Fruit fly (Drosophila melanogaster) whole organism, embryonic: Measurements from ENCODE around the gene Or22c.

Experiments
- CG10543 ChIP-seq: fragments of 200-800 bp; sonication (Bioruptor generic); optimal IDR thresholded peaks from 3 replicates; lab custom pipeline; 2017; ENCODE audit warnings: missing biosample characterization, mild to moderate bottlenecking, missing genetic modification characterization, moderate library complexity
- CG11085 ChIP-seq: fragments of 200-800 bp; sonication (Bioruptor generic); IDR thresholded peaks from 2 replicates; pipeline ENCODE4 v1.3.6; 2022; ENCODE audit warnings: missing biosample characterization, missing genetic modification characterization
- CG11456 ChIP-seq: fragments of 200-800 bp; sonication (Bioruptor generic); IDR thresholded peaks from 3 replicates; pipeline ENCODE4 v1.3.6; 2022; ENCODE audit warnings: missing biosample characterization, missing genetic modification characterization
- CG11560 ChIP-seq: fragments of 200-800 bp; sonication (Bioruptor generic); IDR thresholded peaks from 3 replicates; pipeline ENCODE4 v1.3.6; 2022; ENCODE audit warnings: missing biosample characterization, missing genetic modification characterization
- CG12071 ChIP-seq: fragments of 200-800 bp; sonication (Bioruptor generic); optimal IDR thresholded peaks from 3 replicates; lab custom pipeline; 2018; ENCODE audit warnings: missing biosample characterization, mild to moderate bottlenecking, missing genetic modification characterization
- CG12391 ChIP-seq: fragments of 200-800 bp; sonication (Bioruptor generic); optimal IDR thresholded peaks from 3 replicates; lab custom pipeline; 2018; ENCODE audit warnings: missing biosample characterization, mild to moderate bottlenecking, missing genetic modification characterization, moderate library complexity
- CG12659 ChIP-seq: fragments of 200-800 bp; sonication (Bioruptor generic); optimal IDR thresholded peaks from 3 replicates; lab custom pipeline; 2017; ENCODE audit warnings: mild to moderate bottlenecking, missing biosample characterization, missing genetic modification reagents, missing genetic modification characterization
- CG12942 ChIP-seq: fragments of 200-800 bp; sonication (Bioruptor generic); optimal IDR thresholded peaks from 3 replicates; lab custom pipeline; 2016; ENCODE audit warnings: missing biosample characterization, missing genetic modification characterization
- CG13424 ChIP-seq: fragments of 200-800 bp; sonication (Bioruptor generic); optimal IDR thresholded peaks from 2 replicates; lab custom pipeline; 2019; ENCODE audit warnings: missing biosample characterization, mild to moderate bottlenecking, missing genetic modification characterization, moderate library complexity
- CG15269 ChIP-seq: fragments of 200-800 bp; sonication (Bioruptor generic); optimal IDR thresholded peaks from 2 replicates; lab custom pipeline; 2018; ENCODE audit warnings: missing biosample characterization, mild to moderate bottlenecking, missing genetic modification characterization, moderate library complexity
- CG1647 ChIP-seq: fragments of 200-800 bp; sonication (Bioruptor generic); optimal IDR thresholded peaks from 3 replicates; lab custom pipeline; 2016; ENCODE audit warnings: missing biosample characterization, missing genetic modification characterization
- CG31365 ChIP-seq: fragments of 200-800 bp; sonication (Bioruptor generic); optimal IDR thresholded peaks from 2 replicates; lab custom pipeline; 2018; ENCODE audit warnings: missing biosample characterization, mild to moderate bottlenecking, missing genetic modification characterization
- CG4820 ChIP-seq: fragments of 200-800 bp; sonication (Bioruptor generic); optimal IDR thresholded peaks from 3 replicates; lab custom pipeline; 2016; ENCODE audit warnings: missing biosample characterization, missing genetic modification characterization
- CG6654 ChIP-seq: fragments of 200-800 bp; sonication (Bioruptor generic); optimal IDR thresholded peaks from 2 replicates; lab custom pipeline; 2017; ENCODE audit warnings: missing biosample characterization, mild to moderate bottlenecking, missing genetic modification characterization
- CG9609 ChIP-seq: fragments of 200-800 bp; sonication (Bioruptor generic); optimal IDR thresholded peaks from 3 replicates; lab custom pipeline; 2016; ENCODE audit warnings: missing biosample characterization, missing genetic modification characterization
- CTCF ChIP-seq: fragments of 200-800 bp; sonication (Bioruptor generic); optimal IDR thresholded peaks from 2 replicates; lab custom pipeline; 2017; ENCODE audit warnings: missing biosample characterization, mild to moderate bottlenecking, missing genetic modification characterization, moderate library complexity
- Chrac-16 ChIP-seq: fragments of 200-800 bp; sonication (Bioruptor generic); optimal IDR thresholded peaks from 3 replicates; lab custom pipeline; 2016; ENCODE audit warnings: missing biosample characterization, missing genetic modification characterization
- CkIIα-i1 ChIP-seq: fragments of 200-800 bp; sonication (Bioruptor generic); IDR thresholded peaks from 2 replicates; pipeline ENCODE4 v1.3.6; 2022; ENCODE audit warnings: missing biosample characterization, missing genetic modification characterization
- Dbx ChIP-seq: fragments of 200-800 bp; sonication (Bioruptor generic); IDR thresholded peaks from 3 replicates; pipeline ENCODE4 v1.3.6; 2022; ENCODE audit warnings: missing biosample characterization, missing genetic modification characterization
- H15 ChIP-seq: fragments of 200-800 bp; sonication (Bioruptor generic); IDR thresholded peaks from 3 replicates; pipeline ENCODE4 v1.3.6; 2022; ENCODE audit warnings: missing biosample characterization, missing genetic modification characterization
- H2.0 ChIP-seq: fragments of 200-800 bp; sonication (Bioruptor generic); IDR thresholded peaks from 2 replicates; pipeline ENCODE4 v1.3.6; 2022; ENCODE audit warnings: missing biosample characterization, missing genetic modification characterization
- HLH3B ChIP-seq: fragments of 200-800 bp; sonication (Bioruptor generic); IDR thresholded peaks from 2 replicates; pipeline ENCODE4 v1.3.6; 2022; ENCODE audit warnings: missing biosample characterization, missing genetic modification characterization
- HmgZ ChIP-seq: fragments of 200-800 bp; sonication (Bioruptor generic); optimal IDR thresholded peaks from 2 replicates; lab custom pipeline; 2018; ENCODE audit warnings: missing biosample characterization, mild to moderate bottlenecking, missing genetic modification characterization
- MBD-R2 ChIP-seq: fragments of 200-800 bp; sonication (Bioruptor generic); IDR thresholded peaks from 2 replicates; pipeline ENCODE4 v1.3.6; 2022; ENCODE audit warnings: missing biosample characterization, missing genetic modification characterization
- MESR4 ChIP-seq: fragments of 200-800 bp; sonication (Bioruptor generic); optimal IDR thresholded peaks from 2 replicates; lab custom pipeline; 2018; ENCODE audit warnings: missing biosample characterization, mild to moderate bottlenecking, missing genetic modification characterization, moderate library complexity
- MTF-1 ChIP-seq: fragments of 200-800 bp; sonication (Bioruptor generic); optimal IDR thresholded peaks from 2 replicates; lab custom pipeline; 2018; ENCODE audit warnings: missing biosample characterization, mild to moderate bottlenecking, missing genetic modification characterization, borderline replicate concordance
- NC2α ChIP-seq: fragments of 200-800 bp; sonication (Bioruptor generic); optimal IDR thresholded peaks from 2 replicates; lab custom pipeline; 2016; ENCODE audit warnings: missing biosample characterization, missing genetic modification characterization
- Pdp1 ChIP-seq, 2 experiments: fragments of 200-800 bp; sonication (Bioruptor generic); optimal IDR thresholded peaks; 3 replicates each; lab custom pipeline; 2016; ENCODE audit warnings: missing biosample characterization in 2 of 2, missing genetic modification characterization in 2 of 2, mild to moderate bottlenecking in 1 of 2, moderate library complexity in 1 of 2
- Rx ChIP-seq: fragments of 200-800 bp; sonication (Bioruptor generic); IDR thresholded peaks from 2 replicates; pipeline ENCODE4 v1.3.6; 2022; ENCODE audit warnings: missing biosample characterization, missing genetic modification characterization
- Six4 ChIP-seq: fragments of 200-800 bp; sonication (Bioruptor generic); optimal IDR thresholded peaks from 2 replicates; lab custom pipeline; 2016; ENCODE audit warnings: missing biosample characterization, missing genetic modification characterization
- Sox100B ChIP-seq: fragments of 200-800 bp; sonication (Bioruptor generic); optimal IDR thresholded peaks from 3 replicates; lab custom pipeline; 2018; ENCODE audit warnings: missing biosample characterization, mild to moderate bottlenecking, missing genetic modification characterization
- Spps ChIP-seq: fragments of 200-800 bp; sonication (Bioruptor generic); optimal IDR thresholded peaks from 2 replicates; lab custom pipeline; 2018; ENCODE audit warnings: missing biosample characterization, mild to moderate bottlenecking, missing genetic modification characterization
- Xbp1 ChIP-seq: fragments of 200-800 bp; sonication (Bioruptor generic); optimal IDR thresholded peaks from 3 replicates; lab custom pipeline; 2016; ENCODE audit warnings: missing biosample characterization, mild to moderate bottlenecking, missing genetic modification characterization
- ac ChIP-seq: fragments of 200-800 bp; sonication (Bioruptor generic); optimal IDR thresholded peaks from 3 replicates; lab custom pipeline; 2017; ENCODE audit warnings: missing biosample characterization, mild to moderate bottlenecking, missing genetic modification characterization
- disco-r ChIP-seq: fragments of 200-800 bp; sonication (Bioruptor generic); optimal IDR thresholded peaks from 2 replicates; lab custom pipeline; 2016; ENCODE audit warnings: missing biosample characterization, missing genetic modification characterization
- dpn ChIP-seq, 2 experiments: fragments of 200-800 bp; sonication (Bioruptor generic); optimal IDR thresholded peaks; 3 replicates each; lab custom pipeline; 2016; ENCODE audit warnings: missing biosample characterization in 2 of 2, missing genetic modification characterization in 2 of 2
- esg ChIP-seq: fragments of 200-800 bp; sonication (Bioruptor generic); conservative IDR thresholded peaks from 2 replicates; pipeline ENCODE4 v1.3.6; 2022; ENCODE audit warnings: missing biosample characterization, missing genetic modification characterization
- gsb-n ChIP-seq: fragments of 200-800 bp; sonication (Bioruptor generic); optimal IDR thresholded peaks from 3 replicates; lab custom pipeline; 2018; ENCODE audit warnings: missing biosample characterization, mild to moderate bottlenecking, missing genetic modification characterization
- gt ChIP-seq: fragments of 200-800 bp; sonication (Bioruptor generic); IDR thresholded peaks from 2 replicates; pipeline ENCODE4 v1.3.6; 2022; ENCODE audit warnings: missing biosample characterization, missing genetic modification characterization
- jing ChIP-seq: fragments of 200-800 bp; sonication (Bioruptor generic); optimal IDR thresholded peaks from 2 replicates; lab custom pipeline; 2018; ENCODE audit warnings: missing biosample characterization, mild to moderate bottlenecking, missing genetic modification characterization
- kah ChIP-seq: fragments of 200-800 bp; sonication (Bioruptor generic); optimal IDR thresholded peaks from 2 replicates; lab custom pipeline; 2018; ENCODE audit warnings: missing biosample characterization, mild to moderate bottlenecking, missing genetic modification characterization
- lilli ChIP-seq: fragments of 200-800 bp; sonication (Bioruptor generic); optimal IDR thresholded peaks from 3 replicates; lab custom pipeline; 2016; ENCODE audit warnings: missing biosample characterization, missing genetic modification characterization
- mld ChIP-seq: fragments of 200-800 bp; sonication (Bioruptor generic); IDR thresholded peaks from 3 replicates; pipeline ENCODE4 v1.3.6; 2022; ENCODE audit warnings: missing biosample characterization, missing genetic modification characterization; ENCODE audit not compliant: partially characterized antibody
- slbo ChIP-seq: fragments of 200-800 bp; sonication (Bioruptor generic); IDR thresholded peaks from 2 replicates; pipeline ENCODE4 v1.3.6; 2022; ENCODE audit warnings: missing biosample characterization, missing genetic modification characterization
- sob ChIP-seq: fragments of 200-800 bp; sonication (Bioruptor generic); IDR thresholded peaks from 2 replicates; pipeline ENCODE4 v1.3.6; 2022; ENCODE audit warnings: missing biosample characterization, missing genetic modification characterization
- sqz ChIP-seq: fragments of 200-800 bp; sonication (Bioruptor generic); optimal IDR thresholded peaks from 3 replicates; lab custom pipeline; 2018; ENCODE audit warnings: missing biosample characterization, mild to moderate bottlenecking, missing genetic modification characterization
- tgo ChIP-seq: fragments of 200-800 bp; sonication (Bioruptor generic); IDR thresholded peaks from 3 replicates; pipeline ENCODE4 v1.3.6; 2022; ENCODE audit warnings: missing biosample characterization, missing genetic modification characterization
- tin ChIP-seq: fragments of 200-800 bp; sonication (Bioruptor generic); optimal IDR thresholded peaks from 3 replicates; lab custom pipeline; 2016; ENCODE audit warnings: missing biosample characterization, missing genetic modification characterization
- tio ChIP-seq: fragments of 200-800 bp; sonication (Bioruptor generic); optimal IDR thresholded peaks from 2 replicates; lab custom pipeline; 2017; ENCODE audit warnings: missing biosample characterization, missing genetic modification characterization, inconsistent platforms
- tup ChIP-seq: fragments of 200-800 bp; sonication (Bioruptor generic); optimal IDR thresholded peaks from 2 replicates; lab custom pipeline; 2016; ENCODE audit warnings: missing biosample characterization, mild to moderate bottlenecking, missing genetic modification characterization, moderate library complexity
- wek ChIP-seq: fragments of 200-800 bp; sonication (Bioruptor generic); optimal IDR thresholded peaks from 3 replicates; lab custom pipeline; 2018; ENCODE audit warnings: missing biosample characterization, mild to moderate bottlenecking, missing genetic modification characterization, moderate library complexity
- zfh1 ChIP-seq: fragments of 200-800 bp; sonication (Bioruptor generic); IDR thresholded peaks from 3 replicates; pipeline ENCODE4 v1.3.6; 2022; ENCODE audit warnings: missing biosample characterization, missing genetic modification characterization

Gene Or22c

DNA sequence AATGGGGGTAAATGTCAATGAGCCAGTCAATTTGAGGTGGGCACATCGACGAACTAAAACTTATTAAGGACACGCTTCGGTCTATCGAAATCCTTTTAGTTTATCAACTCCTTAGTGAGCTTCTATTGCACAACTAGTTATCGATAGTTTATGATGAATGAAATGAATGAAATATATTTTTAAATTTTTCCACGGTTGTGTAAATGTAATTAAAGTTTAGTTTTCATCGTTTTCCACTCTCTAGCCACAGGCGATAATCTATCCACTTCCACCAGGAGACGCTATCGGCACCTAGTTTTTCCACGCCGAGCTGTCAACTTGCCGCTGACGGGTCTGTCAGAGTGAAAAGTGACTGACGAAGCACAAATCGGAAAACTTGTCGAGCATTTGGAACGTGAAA, 25.2 kb downstream of the Or22c start, which contains the start of gene CG12674:
TSS of gene CG12674 (plus strand) at position 301 of the 400 bp plus-strand sequence.
- TF ChIP-seq jing (GFP tag; lab: Kevin White, UChicago) (no peak), kah (GFP tag; lab: Kevin White, UChicago) (no peak), sqz (GFP tag; lab: Kevin White, UChicago) (no peak), CG11456 (GFP tag; lab: Robert Waterston, UW) (no peak), CG9609 (no peak), Xbp1 (GFP tag; lab: Kevin White, UChicago) (no peak), CG12942 (no peak), CG15269 (tag; lab: Kevin White, UChicago) (no peak), ac (GFP tag; lab: Kevin White, UChicago) (no peak), CG12391 (tag; lab: Kevin White, UChicago) (no peak), tgo (no peak), wek (GFP tag; lab: Kevin White, UChicago) (no peak), Spps (tag; lab: Kevin White, UChicago) (no peak), CG12659 (GFP tag; lab: Kevin White, UChicago) (no peak), Pdp1 (GFP tag; optimal IDR thresholded peaks at IDR 0.05; lab: Kevin White, UChicago) (no peak), CG11085 (GFP tag; lab: Robert Waterston, UW) (no peak), MTF-1 (GFP tag; lab: Kevin White, UChicago) (no peak), CG13424 (tag; lab: Kevin White, UChicago) (no peak), NC2α (no peak), H15 (GFP tag; lab: Robert Waterston, UW) (no peak)
- TF ChIP-seq, all 482 proteins: peak for 0

DNA sequence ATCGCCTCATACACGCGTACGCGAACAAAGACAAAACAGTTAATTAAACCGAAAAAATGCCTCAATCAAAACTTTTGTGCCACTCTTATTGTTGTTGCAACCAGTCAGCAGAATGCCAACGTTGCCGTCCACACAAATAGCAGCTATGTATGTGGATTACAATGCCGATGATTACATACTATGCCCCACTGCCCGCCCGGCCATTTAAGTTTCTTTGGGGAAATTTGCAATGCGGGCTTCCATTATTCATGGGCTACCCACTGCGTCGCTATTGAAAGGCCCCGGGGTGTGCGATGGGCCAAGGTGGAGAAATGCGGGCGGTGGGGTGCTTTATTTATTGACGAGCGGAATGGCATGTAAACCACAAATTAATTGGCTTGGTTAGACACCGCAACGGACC, 30.0 kb downstream of the Or22c start:
- no peak for TF ChIP-seq CG11560 (tag; lab: Robert Waterston, UW)
- TF ChIP-seq CG31365 (tag; lab: Kevin White, UChicago), result no peak
- no peak for TF ChIP-seq tup (GFP tag; lab: Kevin White, UChicago)
- no peak for TF ChIP-seq CG12391 (tag; lab: Kevin White, UChicago)
- TF ChIP-seq CG10543 (GFP tag; lab: Kevin White, UChicago), result no peak
- no peak for TF ChIP-seq lilli
- TF ChIP-seq HmgZ, result no peak
- no peak for TF ChIP-seq MESR4 (GFP tag; lab: Kevin White, UChicago)
- TF ChIP-seq mld (GFP tag; lab: Robert Waterston, UW), result no peak
- TF ChIP-seq zfh1 (GFP tag; lab: Robert Waterston, UW), result peak; percentile 39; the same call in 1 of the 3 replicates
- no peak for TF ChIP-seq tio
- TF ChIP-seq Rx (GFP tag; lab: Robert Waterston, UW), result no peak
- TF ChIP-seq CG6654, result no peak
- no peak for TF ChIP-seq gsb-n (tag; lab: Kevin White, UChicago)
- TF ChIP-seq disco-r (GFP tag; lab: Kevin White, UChicago), result no peak
- no peak for TF ChIP-seq CG4820
- TF ChIP-seq CTCF, result no peak
- TF ChIP-seq dpn (GFP tag; optimal IDR thresholded peaks at IDR 0.05; lab: Kevin White, UChicago), result no peak
- peak; percentile 44; the same call in 1 of the 2 replicates for TF ChIP-seq slbo (GFP tag; lab: Robert Waterston, UW)
- no peak for TF ChIP-seq Sox100B
- no peak for TF ChIP-seq Chrac-16
- no peak for TF ChIP-seq MBD-R2 (GFP tag; lab: Robert Waterston, UW)
- TF ChIP-seq esg (GFP tag; lab: Robert Waterston, UW), result no peak
- 0 out of 2 replicates have a peak, but pooled peaks have one; percentile 14 for TF ChIP-seq gt (GFP tag; lab: Robert Waterston, UW)
- TF ChIP-seq H2.0 (GFP tag; lab: Robert Waterston, UW), result peak; percentile 33; the same call in 1 of the 2 replicates
- no peak for TF ChIP-seq Six4 (GFP tag; lab: Kevin White, UChicago)
- no peak for TF ChIP-seq tin (GFP tag; lab: Kevin White, UChicago)
- TF ChIP-seq CG1647, result no peak
- no peak for TF ChIP-seq HLH3B
- TF ChIP-seq CkIIα-i1 (GFP tag; lab: Robert Waterston, UW), result no peak
- no peak for TF ChIP-seq CG12071 (GFP tag; lab: Kevin White, UChicago)
- no peak for TF ChIP-seq Dbx (GFP tag; lab: Robert Waterston, UW)
- peak; percentile 19; the same call in 1 of the 2 replicates for TF ChIP-seq sob (GFP tag; lab: Robert Waterston, UW)
